Fruit fly (Drosophila melanogaster) whole organism, embryonic: Measurements from ENCODE around the gene rho-6.

ENCODE experiments used
- BEAF-32 ChIP-seq: fragments of 200-800 bp; sonication (Bioruptor generic); optimal IDR thresholded peaks from 3 replicates; lab custom pipeline; 2017; ENCODE audit warnings: missing biosample characterization, missing genetic modification characterization, mild to moderate bottlenecking, moderate library complexity, missing genetic modification reagents
- CG10267 ChIP-seq: fragments of 200-800 bp; sonication (Bioruptor generic); optimal IDR thresholded peaks from 2 replicates; lab custom pipeline; 2018; ENCODE audit warnings: missing biosample characterization, mild to moderate bottlenecking, missing genetic modification characterization, moderate library complexity
- CG11456 ChIP-seq: fragments of 200-800 bp; sonication (Bioruptor generic); IDR thresholded peaks from 3 replicates; pipeline ENCODE4 v1.3.6; 2022; ENCODE audit warnings: missing biosample characterization, missing genetic modification characterization
- CG11695 ChIP-seq: fragments of 200-800 bp; sonication (Bioruptor generic); IDR thresholded peaks from 3 replicates; pipeline ENCODE4 v1.3.6; 2022; ENCODE audit warnings: missing biosample characterization, missing genetic modification characterization
- CG13624 ChIP-seq: fragments of 200-800 bp; sonication (Bioruptor generic); optimal IDR thresholded peaks from 2 replicates; lab custom pipeline; 2016; ENCODE audit warnings: missing biosample characterization, missing genetic modification characterization
- CG1603 ChIP-seq: fragments of 200-800 bp; sonication (Bioruptor generic); optimal IDR thresholded peaks from 2 replicates; lab custom pipeline; 2019; ENCODE audit warnings: missing biosample characterization, mild to moderate bottlenecking, missing genetic modification characterization, moderate library complexity
- CG17385 ChIP-seq: fragments of 200-800 bp; sonication (Bioruptor generic); optimal IDR thresholded peaks from 3 replicates; lab custom pipeline; 2018; ENCODE audit warnings: missing biosample characterization, mild to moderate bottlenecking, missing genetic modification characterization
- CG2120 ChIP-seq: fragments of 200-800 bp; sonication (Bioruptor generic); optimal IDR thresholded peaks from 3 replicates; lab custom pipeline; 2016; ENCODE audit warnings: missing biosample characterization, missing genetic modification characterization
- CG2129 ChIP-seq: fragments of 200-800 bp; sonication (Bioruptor generic); IDR thresholded peaks from 2 replicates; pipeline ENCODE4 v1.3.6; 2022; ENCODE audit warnings: missing biosample characterization, missing genetic modification characterization; ENCODE audit not compliant: partially characterized antibody
- CG33213 ChIP-seq: fragments of 200-800 bp; sonication (Bioruptor generic); optimal IDR thresholded peaks from 3 replicates; lab custom pipeline; 2016; ENCODE audit warnings: missing biosample characterization, missing genetic modification characterization
- CG3995 ChIP-seq: fragments of 200-800 bp; sonication (Bioruptor generic); optimal IDR thresholded peaks from 3 replicates; lab custom pipeline; 2016; ENCODE audit warnings: missing biosample characterization, missing genetic modification characterization
- CG4617 ChIP-seq: fragments of 200-800 bp; sonication (Bioruptor generic); optimal IDR thresholded peaks from 3 replicates; lab custom pipeline; 2016; ENCODE audit warnings: missing biosample characterization, missing genetic modification characterization, borderline replicate concordance
- CG6765 ChIP-seq: fragments of 200-800 bp; sonication (Bioruptor generic); optimal IDR thresholded peaks from 3 replicates; lab custom pipeline; 2017; ENCODE audit warnings: missing biosample characterization, mild to moderate bottlenecking, missing genetic modification characterization
- CG6813 ChIP-seq: fragments of 200-800 bp; sonication (Bioruptor generic); optimal IDR thresholded peaks from 2 replicates; lab custom pipeline; 2017; ENCODE audit warnings: missing biosample characterization, missing genetic modification characterization, mild to moderate bottlenecking, moderate library complexity, missing genetic modification reagents
- CG7556 ChIP-seq: fragments of 200-800 bp; sonication (Bioruptor generic); optimal IDR thresholded peaks from 2 replicates; lab custom pipeline; 2017; ENCODE audit warnings: missing biosample characterization, mild to moderate bottlenecking, missing genetic modification characterization
- CG7987 ChIP-seq: fragments of 200-800 bp; sonication (Bioruptor generic); optimal IDR thresholded peaks from 2 replicates; lab custom pipeline; 2018; ENCODE audit warnings: missing biosample characterization, mild to moderate bottlenecking, missing genetic modification characterization, moderate library complexity
- CG8089 ChIP-seq: fragments of 200-800 bp; sonication (Bioruptor generic); optimal IDR thresholded peaks from 3 replicates; lab custom pipeline; 2016; ENCODE audit warnings: missing biosample characterization, missing genetic modification characterization
- CG9932 ChIP-seq: fragments of 200-800 bp; sonication (Bioruptor generic); IDR thresholded peaks from 2 replicates; pipeline ENCODE4 v1.3.6; 2022; ENCODE audit warnings: missing biosample characterization, missing genetic modification characterization
- CHES-1-like ChIP-seq: fragments of 200-800 bp; sonication (Bioruptor generic); optimal IDR thresholded peaks from 2 replicates; lab custom pipeline; 2016; ENCODE audit warnings: missing biosample characterization, missing genetic modification characterization
- Chrac-16 ChIP-seq: fragments of 200-800 bp; sonication (Bioruptor generic); optimal IDR thresholded peaks from 3 replicates; lab custom pipeline; 2016; ENCODE audit warnings: missing biosample characterization, missing genetic modification characterization
- Dll ChIP-seq: fragments of 200-800 bp; sonication (Bioruptor generic); IDR thresholded peaks from 4 replicates; pipeline ENCODE4 v1.3.6; 2022; ENCODE audit warnings: missing biosample characterization, missing genetic modification characterization; ENCODE audit not compliant: partially characterized antibody
- Dref ChIP-seq: fragments of 200-800 bp; sonication (Bioruptor generic); IDR thresholded peaks from 2 replicates; pipeline ENCODE4 v1.3.6; 2022; ENCODE audit warnings: missing biosample characterization, missing genetic modification characterization
- Drgx ChIP-seq: fragments of 200-800 bp; sonication (Bioruptor generic); IDR thresholded peaks from 2 replicates; pipeline ENCODE4 v1.3.6; 2022; ENCODE audit warnings: missing biosample characterization, missing genetic modification characterization
- E2f2 ChIP-seq: fragments of 200-800 bp; sonication (Bioruptor generic); IDR thresholded peaks from 2 replicates; pipeline ENCODE4 v1.3.6; 2022; ENCODE audit warnings: missing biosample characterization, missing genetic modification characterization
- Elba2 ChIP-seq: fragments of 200-800 bp; sonication (Bioruptor generic); optimal IDR thresholded peaks from 3 replicates; lab custom pipeline; 2016; ENCODE audit warnings: missing biosample characterization, missing genetic modification characterization
- Hr39 ChIP-seq: fragments of >200 bp; optimal IDR thresholded peaks from 2 replicates; lab custom pipeline; 2017
- MBD-R2 ChIP-seq: fragments of 200-800 bp; sonication (Bioruptor generic); IDR thresholded peaks from 2 replicates; pipeline ENCODE4 v1.3.6; 2022; ENCODE audit warnings: missing biosample characterization, missing genetic modification characterization
- Myb ChIP-seq: fragments of 200-800 bp; sonication (Bioruptor generic); optimal IDR thresholded peaks from 2 replicates; lab custom pipeline; 2016; ENCODE audit warnings: missing biosample characterization, missing genetic modification characterization
- NC2β ChIP-seq: fragments of 200-800 bp; sonication (Bioruptor generic); optimal IDR thresholded peaks from 2 replicates; lab custom pipeline; 2016; ENCODE audit warnings: missing biosample characterization, missing genetic modification characterization
- Rfx ChIP-seq: fragments of 200-800 bp; sonication (Bioruptor generic); IDR thresholded peaks from 2 replicates; pipeline ENCODE4 v1.3.6; 2022; ENCODE audit warnings: missing biosample characterization, missing genetic modification characterization
- Sin3A ChIP-seq: fragments of >200 bp; optimal IDR thresholded peaks from 2 replicates; lab custom pipeline; 2018
- Xbp1 ChIP-seq: fragments of 200-800 bp; sonication (Bioruptor generic); optimal IDR thresholded peaks from 3 replicates; lab custom pipeline; 2016; ENCODE audit warnings: missing biosample characterization, mild to moderate bottlenecking, missing genetic modification characterization
- YL-1 ChIP-seq: fragments of 200-800 bp; sonication (Bioruptor generic); optimal IDR thresholded peaks from 3 replicates; lab custom pipeline; 2017; ENCODE audit warnings: missing biosample characterization, mild to moderate bottlenecking, missing genetic modification characterization
- btn ChIP-seq: fragments of 200-800 bp; sonication (Bioruptor generic); optimal IDR thresholded peaks from 2 replicates; lab custom pipeline; 2016; ENCODE audit warnings: missing biosample characterization, missing genetic modification characterization
- caup ChIP-seq: fragments of 200-800 bp; sonication (Bioruptor generic); optimal IDR thresholded peaks from 3 replicates; lab custom pipeline; 2017; ENCODE audit warnings: missing biosample characterization, mild to moderate bottlenecking, missing genetic modification characterization, moderate library complexity; ENCODE audit not compliant: severe bottlenecking
- ci ChIP-seq: fragments of 200-800 bp; sonication (Bioruptor generic); IDR thresholded peaks from 3 replicates; pipeline ENCODE4 v1.3.6; 2022; ENCODE audit warnings: missing biosample characterization, missing genetic modification characterization
- crc ChIP-seq: fragments of 200-800 bp; sonication (Bioruptor generic); optimal IDR thresholded peaks from 2 replicates; lab custom pipeline; 2016; ENCODE audit warnings: missing biosample characterization, missing genetic modification characterization
- cwo ChIP-seq: fragments of 200-800 bp; sonication (Bioruptor generic); optimal IDR thresholded peaks from 3 replicates; lab custom pipeline; 2017; ENCODE audit warnings: missing biosample characterization, missing genetic modification characterization, mild to moderate bottlenecking, moderate library complexity, missing genetic modification reagents
- ems ChIP-seq: fragments of 200-800 bp; sonication (Bioruptor generic); optimal IDR thresholded peaks from 3 replicates; lab custom pipeline; 2016; ENCODE audit warnings: missing biosample characterization, missing genetic modification characterization
- gfzf ChIP-seq: fragments of 200-800 bp; sonication (Bioruptor generic); optimal IDR thresholded peaks from 2 replicates; lab custom pipeline; 2016; ENCODE audit warnings: missing biosample characterization, mild to moderate bottlenecking, missing genetic modification characterization, moderate library complexity
- onecut ChIP-seq: fragments of 200-800 bp; sonication (Bioruptor generic); IDR thresholded peaks from 2 replicates; pipeline ENCODE4 v1.3.6; 2022; ENCODE audit warnings: missing biosample characterization, missing genetic modification characterization
- rib ChIP-seq: fragments of 200-800 bp; sonication (Bioruptor generic); IDR thresholded peaks from 2 replicates; pipeline ENCODE4 v1.3.6; 2022; ENCODE audit warnings: missing biosample characterization, missing genetic modification characterization
- row ChIP-seq: fragments of 200-800 bp; sonication (Bioruptor generic); IDR thresholded peaks from 3 replicates; pipeline ENCODE4 v1.3.6; 2022; ENCODE audit warnings: missing biosample characterization, missing genetic modification characterization
- sd ChIP-seq: fragments of 200-800 bp; sonication (Bioruptor generic); optimal IDR thresholded peaks from 3 replicates; lab custom pipeline; 2018; ENCODE audit warnings: missing biosample characterization, mild to moderate bottlenecking, missing genetic modification characterization, moderate library complexity
- sens ChIP-seq: fragments of 200-800 bp; sonication (Bioruptor generic); peaks from one replicate; lab custom pipeline; 2016; ENCODE audit warnings: missing biosample characterization, missing genetic modification characterization
- sisA ChIP-seq: fragments of 200-800 bp; sonication (Bioruptor generic); IDR thresholded peaks from 2 replicates; pipeline ENCODE4 v1.3.6; 2022; ENCODE audit warnings: missing biosample characterization, missing genetic modification characterization
- slou ChIP-seq: fragments of 200-800 bp; sonication (Bioruptor generic); optimal IDR thresholded peaks from 3 replicates; lab custom pipeline; 2016; ENCODE audit warnings: missing biosample characterization, missing genetic modification characterization
- slp2 ChIP-seq: fragments of 200-800 bp; sonication (Bioruptor generic); optimal IDR thresholded peaks from 2 replicates; lab custom pipeline; 2016; ENCODE audit warnings: missing biosample characterization, missing genetic modification characterization
- sob ChIP-seq: fragments of 200-800 bp; sonication (Bioruptor generic); IDR thresholded peaks from 2 replicates; pipeline ENCODE4 v1.3.6; 2022; ENCODE audit warnings: missing biosample characterization, missing genetic modification characterization
- stwl ChIP-seq: fragments of 200-800 bp; sonication (Bioruptor generic); optimal IDR thresholded peaks from 3 replicates; lab custom pipeline; 2018; ENCODE audit warnings: missing biosample characterization, mild to moderate bottlenecking, missing genetic modification characterization, moderate library complexity
- sug ChIP-seq: fragments of 200-800 bp; optimal IDR thresholded peaks from 2 replicates; lab custom pipeline; 2019; ENCODE audit warnings: missing biosample characterization, mild to moderate bottlenecking, missing genetic modification characterization, moderate library complexity
- trem ChIP-seq: fragments of 200-800 bp; optimal IDR thresholded peaks from 3 replicates; lab custom pipeline; 2019; ENCODE audit warnings: missing biosample characterization, mild to moderate bottlenecking, missing genetic modification characterization, moderate library complexity

The rho-6 gene

dm6 chr2L:12096396-12096813 is 36.8 kb downstream of the rho-6 start, which contains the start of the genes CG6712 and Mt2 (continued):
- peak; percentile 30 for TF ChIP-seq caup (GFP tag; lab: Kevin White, UChicago)
- TF ChIP-seq Chrac-16 (GFP tag; lab: Kevin White, UChicago), result no peak
- TF ChIP-seq CG7987 (GFP tag; lab: Kevin White, UChicago), result peak; percentile 5
- peak; percentile 15 for TF ChIP-seq CG33213 (GFP tag; lab: Kevin White, UChicago)
- TF ChIP-seq sens (GFP tag; lab: Kevin White, UChicago), result peak; percentile 88
- peak; percentile 36; the same call in 1 of the 2 replicates for TF ChIP-seq sob (GFP tag; lab: Robert Waterston, UW)
- no peak for TF ChIP-seq CG6813
- peak; percentile 1 for TF ChIP-seq CHES-1-like (GFP tag; lab: Kevin White, UChicago)
- no peak for TF ChIP-seq CG7556
- TF ChIP-seq stwl, result peak; percentile 64
- TF ChIP-seq BEAF-32, result peak; percentile 24
- TF ChIP-seq gfzf (GFP tag; lab: Kevin White, UChicago), result peak; percentile 11
- TF ChIP-seq trem (tag; lab: Kevin White, UChicago), result peak; percentile 0
- TF ChIP-seq Rfx (GFP tag; lab: Robert Waterston, UW), result peak; percentile 55
- no peak for TF ChIP-seq NC2β (GFP tag; lab: Kevin White, UChicago)
- TF ChIP-seq row (GFP tag; lab: Robert Waterston, UW), result 0 out of 3 replicates have a peak, but pooled peaks have one; percentile 17
- TF ChIP-seq CG4617 (GFP tag; lab: Kevin White, UChicago), result peak; percentile 44
- no peak for TF ChIP-seq sisA (GFP tag; lab: Robert Waterston, UW)
- peak; percentile 18; the same call in 1 of the 3 replicates for TF ChIP-seq CG11456
- TF ChIP-seq CG13624 (GFP tag; lab: Kevin White, UChicago), result peak; percentile 18
- TF ChIP-seq CG6765, result no peak
- TF ChIP-seq btn (GFP tag; lab: Kevin White, UChicago), result no peak
- peak; percentile 22; the same call in 1 of the 2 replicates for TF ChIP-seq CG9932 (GFP tag; lab: Robert Waterston, UW)
- TF ChIP-seq crc (GFP tag; lab: Kevin White, UChicago), result no peak
- peak; percentile 18 for TF ChIP-seq Xbp1 (GFP tag; lab: Kevin White, UChicago)
- TF ChIP-seq MBD-R2 (GFP tag; lab: Robert Waterston, UW), result peak; percentile 91
- peak; percentile 4 for TF ChIP-seq Myb (GFP tag; lab: Kevin White, UChicago)
- TF ChIP-seq Hr39, result no peak
- TF ChIP-seq ci (GFP tag; lab: Robert Waterston, UW), result 0 out of 3 replicates have a peak, but pooled peaks have one; percentile 44
- no peak for TF ChIP-seq CG8089 (GFP tag; lab: Kevin White, UChicago)
- TF ChIP-seq CG2129, result no peak
- TF ChIP-seq CG10267 (tag; lab: Kevin White, UChicago), result peak; percentile 92
- TF ChIP-seq YL-1 (GFP tag; lab: Kevin White, UChicago), result peak; percentile 83
- TF ChIP-seq slou (GFP tag; lab: Kevin White, UChicago), result no peak
- peak; percentile 25 for TF ChIP-seq sug (tag; lab: Kevin White, UChicago)
- TF ChIP-seq CG1603 (tag; lab: Kevin White, UChicago), result peak; percentile 26
- no peak for TF ChIP-seq slp2
- TF ChIP-seq CG2120, result peak; percentile 28
- TF ChIP-seq E2f2 (GFP tag; lab: Robert Waterston, UW), result peak; percentile 45
- peak; percentile 53 for TF ChIP-seq Elba2 (GFP tag; lab: Kevin White, UChicago)
- TF ChIP-seq Dref (GFP tag; lab: Robert Waterston, UW), result 0 out of 2 replicates have a peak, but pooled peaks have one; percentile 33
- TF ChIP-seq CG11695 (GFP tag; lab: Robert Waterston, UW), result peak; percentile 30; the same call in 1 of the 3 replicates
- TF ChIP-seq Sin3A (lab: Kevin White, UChicago), result peak; percentile 43
- no peak for TF ChIP-seq Dll (GFP tag; lab: Robert Waterston, UW)
- TF ChIP-seq CG17385 (GFP tag; lab: Kevin White, UChicago), result peak; percentile 98
- peak; percentile 38; the same call in 1 of the 2 replicates for TF ChIP-seq rib (GFP tag; lab: Robert Waterston, UW)
- peak; percentile 93 for TF ChIP-seq cwo (GFP tag; lab: Kevin White, UChicago)
- TF ChIP-seq sd (tag; lab: Kevin White, UChicago), result peak; percentile 68
- 0 out of 2 replicates have a peak, but pooled peaks have one; percentile 8 for TF ChIP-seq onecut
- peak; percentile 20 for TF ChIP-seq ems (GFP tag; lab: Kevin White, UChicago)
- no peak for TF ChIP-seq Drgx (GFP tag; lab: Robert Waterston, UW)
- no peak for TF ChIP-seq CG3995 (GFP tag; lab: Kevin White, UChicago)
